Worm (Caenorhabditis elegans): ENCODE measurements around the gene srd-13.

ce11 chrIV:5658225-5658624, 22.8 kb upstream of the srd-13 start:
- no peak for TF ChIP-seq snpc-4 (tag; optimal IDR thresholded peaks at IDR 0.05)
- no peak for TF ChIP-seq elt-3 (tag; optimal IDR thresholded peaks at IDR 0.05)
- no peak for TF ChIP-seq R02D3.7 (tag; optimal IDR thresholded peaks at IDR 0.05)
- TF ChIP-seq ztf-11 (tag; optimal IDR thresholded peaks at IDR 0.05) = no peak
- TF ChIP-seq blmp-1 (tag; optimal IDR thresholded peaks at IDR 0.05; ENCODE audit: insufficient read depth) = no peak
- no peak for TF ChIP-seq ceh-82 (tag; optimal IDR thresholded peaks at IDR 0.05)
- no peak for TF ChIP-seq nhr-129 (tag; optimal IDR thresholded peaks at IDR 0.05)
- no peak for TF ChIP-seq nhr-23 (tag; optimal IDR thresholded peaks at IDR 0.05)
- no peak for TF ChIP-seq ZK546.5 (tag; optimal IDR thresholded peaks at IDR 0.05)
